Fruit fly (Drosophila melanogaster) whole organism, adult: Measurements from ENCODE around the gene Papss.

Experiments
- CG11617 ChIP-seq: fragments of 200-800 bp; sonication (Bioruptor generic); optimal IDR thresholded peaks from 2 replicates; lab custom pipeline; 2017; ENCODE audit warnings: mild to moderate bottlenecking, missing biosample characterization, missing genetic modification reagents, missing genetic modification characterization
- CG5204 ChIP-seq: fragments of 200-800 bp; sonication (Bioruptor generic); optimal IDR thresholded peaks from 2 replicates; lab custom pipeline; 2016; ENCODE audit warnings: missing biosample characterization, missing genetic modification characterization
- CG7101 ChIP-seq: fragments of 200-800 bp; sonication (Bioruptor generic); optimal IDR thresholded peaks from 2 replicates; lab custom pipeline; 2018; ENCODE audit warnings: missing biosample characterization, mild to moderate bottlenecking, missing genetic modification characterization, moderate library complexity
- Clk ChIP-seq: fragments of 200-800 bp; sonication (Bioruptor generic); optimal IDR thresholded peaks from 2 replicates; lab custom pipeline; 2017; ENCODE audit warnings: missing biosample characterization, missing genetic modification characterization
- Hr96 ChIP-seq: fragments of 200-800 bp; sonication (Bioruptor generic); optimal IDR thresholded peaks from 2 replicates; lab custom pipeline; 2016; ENCODE audit warnings: missing biosample characterization, missing genetic modification characterization
- Mnt ChIP-seq: fragments of 200-800 bp; sonication (Bioruptor generic); optimal IDR thresholded peaks from 2 replicates; lab custom pipeline; 2016; ENCODE audit warnings: missing biosample characterization, mild to moderate bottlenecking, missing genetic modification characterization
- kay ChIP-seq: fragments of 200-800 bp; sonication (Bioruptor generic); peaks from one replicate; lab custom pipeline; 2016; ENCODE audit warnings: missing biosample characterization, missing genetic modification characterization, borderline replicate concordance
- pad ChIP-seq: fragments of 200-800 bp; sonication (Bioruptor generic); optimal IDR thresholded peaks from 3 replicates; lab custom pipeline; 2017; ENCODE audit warnings: missing biosample characterization, missing genetic modification characterization, mild to moderate bottlenecking, moderate library complexity, missing genetic modification reagents

DNA sequence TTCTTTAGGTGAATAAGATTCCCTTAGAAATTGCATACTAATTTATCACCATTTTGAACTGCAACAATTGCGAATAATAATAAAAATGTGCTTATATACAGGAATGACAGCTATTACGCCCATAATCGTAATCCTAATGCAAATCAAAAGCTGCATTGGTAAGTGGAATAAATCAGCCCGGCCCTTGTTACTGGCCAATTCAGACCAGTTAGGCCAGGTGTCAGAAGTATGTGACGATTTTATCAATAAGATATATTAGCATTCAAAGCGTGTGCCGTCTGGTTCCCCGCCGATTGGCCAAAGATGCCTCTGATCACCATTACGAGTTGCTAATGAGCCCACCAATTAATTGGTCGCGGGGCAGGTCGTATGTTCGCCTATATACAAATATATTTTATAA lies 32.6 kb upstream of the Papss start:
- TF ChIP-seq kay (GFP tag; lab: Kevin White, UChicago), result no peak
- TF ChIP-seq Mnt, result no peak
- TF ChIP-seq pad (GFP tag; lab: Kevin White, UChicago), result no peak
- TF ChIP-seq CG7101 (tag; lab: Kevin White, UChicago), result no peak
- TF ChIP-seq Hr96, result no peak
- TF ChIP-seq Clk (GFP tag; lab: Kevin White, UChicago), result no peak
- no peak for TF ChIP-seq CG11617 (GFP tag; lab: Kevin White, UChicago)
- TF ChIP-seq CG5204 (GFP tag; lab: Kevin White, UChicago), result no peak
